Worm (Caenorhabditis elegans) whole organism, late embryonic: ENCODE results near the gene sdz-1.

Experiments
- C08G9.2 ChIP-seq: sonication (generic microtip); optimal IDR thresholded peaks from 2 replicates; lab custom pipeline; 2016; ENCODE audit warnings: mild to moderate bottlenecking, missing genetic modification characterization, moderate library complexity, missing compliant biosample characterization
- C38D4.7 ChIP-seq: fragments of 200-800 bp; sonication (Bioruptor generic); optimal IDR thresholded peaks from 2 replicates; lab custom pipeline; 2018; ENCODE audit warnings: mild to moderate bottlenecking, missing genetic modification characterization, moderate library complexity, missing compliant biosample characterization
- Y22D7AL.16 ChIP-seq: sonication (generic microtip); optimal IDR thresholded peaks from 2 replicates; lab custom pipeline; 2016; ENCODE audit warnings: missing genetic modification characterization, missing compliant biosample characterization
- ceh-18 ChIP-seq: sonication (generic microtip); optimal IDR thresholded peaks from 2 replicates; lab custom pipeline; 2016; ENCODE audit warnings: missing genetic modification characterization, missing compliant biosample characterization
- ceh-19 ChIP-seq: fragments of 200-800 bp; sonication (Bioruptor generic); optimal IDR thresholded peaks from 2 replicates; lab custom pipeline; 2018; ENCODE audit warnings: mild to moderate bottlenecking, missing genetic modification characterization, missing compliant biosample characterization
- ceh-22 ChIP-seq: sonication (generic microtip); optimal IDR thresholded peaks from 2 replicates; lab custom pipeline; 2017; ENCODE audit warnings: missing biosample characterization, missing genetic modification characterization
- ceh-24 ChIP-seq: sonication (generic microtip); optimal IDR thresholded peaks from 2 replicates; lab custom pipeline; 2016; ENCODE audit warnings: mild to moderate bottlenecking, missing genetic modification characterization, missing compliant biosample characterization
- ceh-48 ChIP-seq: sonication (generic microtip); optimal IDR thresholded peaks from 2 replicates; lab custom pipeline; 2016; ENCODE audit warnings: missing genetic modification characterization, inconsistent platforms, missing compliant biosample characterization
- che-1 ChIP-seq: sonication (generic microtip); optimal IDR thresholded peaks from 2 replicates; lab custom pipeline; 2016; ENCODE audit warnings: mild to moderate bottlenecking, missing genetic modification characterization, missing compliant biosample characterization
- dve-1 ChIP-seq: sonication (generic microtip); optimal IDR thresholded peaks from 2 replicates; lab custom pipeline; 2017; ENCODE audit warnings: antibody characterized with exemption, mild to moderate bottlenecking, missing genetic modification characterization, missing compliant biosample characterization
- elt-4 ChIP-seq: sonication (generic microtip); optimal IDR thresholded peaks from 2 replicates; lab custom pipeline; 2016; ENCODE audit warnings: missing genetic modification characterization, missing compliant biosample characterization
- ets-4 ChIP-seq: sonication (generic microtip); optimal IDR thresholded peaks from 2 replicates; lab custom pipeline; 2016; ENCODE audit warnings: missing genetic modification characterization, missing compliant biosample characterization
- eyg-1 ChIP-seq: sonication (generic microtip); optimal IDR thresholded peaks from 2 replicates; lab custom pipeline; 2016; ENCODE audit warnings: missing genotype, missing genetic modification characterization, missing compliant biosample characterization
- fax-1 ChIP-seq: sonication (generic microtip); optimal IDR thresholded peaks from 2 replicates; lab custom pipeline; 2016; ENCODE audit warnings: missing genotype, missing genetic modification characterization, missing compliant biosample characterization
- fkh-10 ChIP-seq: fragments of 150-350 bp; optimal IDR thresholded peaks from 2 replicates; lab custom pipeline; 2014; ENCODE audit warnings: missing biosample characterization, missing genetic modification reagents, missing genetic modification characterization
- fkh-6 ChIP-seq: sonication (generic microtip); optimal IDR thresholded peaks from 2 replicates; lab custom pipeline; 2016; ENCODE audit warnings: missing genetic modification characterization, missing compliant biosample characterization
- hlh-13 ChIP-seq: fragments of 200-800 bp; sonication (Bioruptor generic); optimal IDR thresholded peaks from 2 replicates; lab custom pipeline; 2018; ENCODE audit warnings: mild to moderate bottlenecking, missing genetic modification characterization, missing compliant biosample characterization
- hlh-15 ChIP-seq: sonication (generic microtip); optimal IDR thresholded peaks from 2 replicates; lab custom pipeline; 2016; ENCODE audit warnings: missing genetic modification characterization, missing compliant biosample characterization
- hlh-30 ChIP-seq: sonication (generic microtip); optimal IDR thresholded peaks from 2 replicates; lab custom pipeline; 2017; ENCODE audit warnings: antibody characterized with exemption, missing genetic modification characterization, missing compliant biosample characterization; ENCODE audit not compliant: insufficient read depth
- hlh-6 ChIP-seq: sonication (generic microtip); optimal IDR thresholded peaks from 2 replicates; lab custom pipeline; 2016; ENCODE audit warnings: missing genotype, missing genetic modification characterization, missing compliant biosample characterization
- lim-6 ChIP-seq: sonication (generic microtip); optimal IDR thresholded peaks from 2 replicates; lab custom pipeline; 2016; ENCODE audit warnings: missing genetic modification characterization, missing compliant biosample characterization
- lin-11 ChIP-seq: fragments of 200-800 bp; sonication (Bioruptor generic); optimal IDR thresholded peaks from 2 replicates; lab custom pipeline; 2018; ENCODE audit warnings: mild to moderate bottlenecking, missing genetic modification characterization, missing compliant biosample characterization
- madf-2 ChIP-seq: sonication (generic microtip); optimal IDR thresholded peaks from 2 replicates; lab custom pipeline; 2017; ENCODE audit warnings: missing genetic modification characterization, missing compliant biosample characterization
- mec-3 ChIP-seq: sonication (generic microtip); optimal IDR thresholded peaks from 2 replicates; lab custom pipeline; 2016; ENCODE audit warnings: borderline replicate concordance, missing genetic modification characterization, missing compliant biosample characterization
- nhr-11 ChIP-seq: fragments of 150-350 bp; optimal IDR thresholded peaks from 2 replicates; lab custom pipeline; 2014; ENCODE audit warnings: missing biosample characterization, missing genetic modification characterization
- nhr-232 ChIP-seq: sonication (generic microtip); optimal IDR thresholded peaks from 2 replicates; lab custom pipeline; 2016; ENCODE audit warnings: missing genetic modification characterization, missing compliant biosample characterization
- npax-4 ChIP-seq: sonication (generic microtip); optimal IDR thresholded peaks from 2 replicates; lab custom pipeline; 2016; ENCODE audit warnings: missing genetic modification characterization, missing compliant biosample characterization
- pag-3 ChIP-seq: sonication (generic microtip); optimal IDR thresholded peaks from 2 replicates; lab custom pipeline; 2016; ENCODE audit warnings: missing compliant biosample characterization, missing genetic modification characterization, borderline replicate concordance
- pat-9 ChIP-seq: fragments of 200-800 bp; sonication (Bioruptor generic); optimal IDR thresholded peaks from 2 replicates; lab custom pipeline; 2018; ENCODE audit warnings: mild to moderate bottlenecking, missing genetic modification characterization, moderate library complexity, missing compliant biosample characterization
- pax-1 ChIP-seq: fragments of 150-350 bp; optimal IDR thresholded peaks from 2 replicates; lab custom pipeline; 2014; ENCODE audit warnings: missing biosample characterization, missing genetic modification characterization
- pha-2 ChIP-seq: sonication (generic microtip); optimal IDR thresholded peaks from 2 replicates; lab custom pipeline; 2017; ENCODE audit warnings: mild to moderate bottlenecking, missing genetic modification characterization, missing compliant biosample characterization
- pqm-1 ChIP-seq: sonication (generic microtip); optimal IDR thresholded peaks from 2 replicates; lab custom pipeline; 2016; ENCODE audit warnings: missing genetic modification characterization, missing compliant biosample characterization
- pros-1 ChIP-seq: fragments of 150-350 bp; optimal IDR thresholded peaks from 2 replicates; lab custom pipeline; 2014; ENCODE audit warnings: missing biosample characterization, missing genetic modification reagents, missing genetic modification characterization
- rnt-1 ChIP-seq: sonication (generic microtip); optimal IDR thresholded peaks from 2 replicates; lab custom pipeline; 2016; ENCODE audit warnings: missing genetic modification characterization, missing compliant biosample characterization
- sdc-2 ChIP-seq: sonication (generic microtip); optimal IDR thresholded peaks from 2 replicates; lab custom pipeline; 2016; ENCODE audit warnings: missing genotype, missing genetic modification characterization, missing compliant biosample characterization
- sox-2 ChIP-seq: fragments of 200-800 bp; sonication (Bioruptor generic); IDR thresholded peaks from 2 replicates; pipeline ENCODE4 v1.3.6; 2022; ENCODE audit warnings: missing genetic modification reagents, missing genetic modification characterization, missing compliant biosample characterization
- sox-4 ChIP-seq: sonication (generic microtip); optimal IDR thresholded peaks from 2 replicates; lab custom pipeline; 2017; ENCODE audit warnings: mild to moderate bottlenecking, missing genetic modification characterization, inconsistent platforms, missing compliant biosample characterization
- syd-9 ChIP-seq: sonication (generic microtip); optimal IDR thresholded peaks from 2 replicates; lab custom pipeline; 2016; ENCODE audit warnings: mild to moderate bottlenecking, missing genetic modification characterization, moderate library complexity, missing compliant biosample characterization
- ttx-3 ChIP-seq: sonication (generic microtip); optimal IDR thresholded peaks from 2 replicates; lab custom pipeline; 2016; ENCODE audit warnings: missing genetic modification reagents, missing genetic modification characterization, missing compliant biosample characterization

sdz-1 gene

ce11 chrIII:8726019-8726894, 26.1 kb upstream of the sdz-1 start:
- no peak for TF ChIP-seq C08G9.2 (tag; lab: Kevin White, UChicago)
- no peak for TF ChIP-seq pag-3
- TF ChIP-seq madf-2 (tag; lab: Kevin White, UChicago), result no peak
- TF ChIP-seq hlh-30 (tag; lab: Kevin White, UChicago), result no peak
- TF ChIP-seq pat-9 (tag; lab: Kevin White, UChicago), result no peak
- no peak for TF ChIP-seq mec-3
- TF ChIP-seq, all 69 proteins: peak for 0

ce11 chrIII:8725224-8725623, 25.1 kb upstream of the sdz-1 start:
- TF ChIP-seq npax-4 (no peak), C38D4.7 (GFP tag; lab: Kevin White, UChicago) (no peak), fkh-6 (tag; lab: Kevin White, UChicago) (no peak), ceh-18 (tag; lab: Kevin White, UChicago) (no peak), pax-1 (tag; lab: Kevin White, UChicago) (no peak), pha-2 (tag; lab: Kevin White, UChicago) (no peak), syd-9 (no peak), eyg-1 (tag; lab: Kevin White, UChicago) (no peak), Y22D7AL.16 (tag; lab: Kevin White, UChicago) (no peak)
- TF ChIP-seq, all 69 proteins: peak for 0

ce11 chrIII:8719769-8720252, 19.7 kb upstream of the sdz-1 start, which contains the start of gene hipr-1:
TSS of gene hipr-1 (plus strand) at chrIII:8720202.
- TF ChIP-seq ceh-22 (tag; lab: Kevin White, UChicago) (no peak), hlh-15 (tag; lab: Kevin White, UChicago) (no peak), pqm-1 (tag; lab: Kevin White, UChicago) (no peak), ets-4 (tag; lab: Kevin White, UChicago) (no peak), hlh-6 (tag; lab: Kevin White, UChicago) (no peak), ceh-19 (no peak), sox-2 (GFP tag; lab: Robert Waterston, UW) (no peak), pha-2 (tag; lab: Kevin White, UChicago) (no peak), fax-1 (tag; lab: Kevin White, UChicago) (no peak), lin-11 (tag; lab: Kevin White, UChicago) (no peak), ttx-3 (tag; lab: Kevin White, UChicago) (no peak), dve-1 (tag; lab: Kevin White, UChicago) (no peak), fkh-10 (no peak), elt-4 (tag; lab: Kevin White, UChicago) (no peak), che-1 (tag; lab: Kevin White, UChicago) (no peak), sdc-2 (tag; lab: Kevin White, UChicago) (no peak)

ce11 chrIII:8719105-8719504, 19.0 kb upstream of the sdz-1 start:
- TF ChIP-seq nhr-232 (tag; lab: Kevin White, UChicago) (no peak), rnt-1 (tag; lab: Kevin White, UChicago) (no peak)

- TF ChIP-seq pros-1 (tag; lab: Kevin White, UChicago) (no peak), sox-4 (no peak), nhr-11 (tag; lab: Kevin White, UChicago) (no peak), ceh-48 (tag; lab: Kevin White, UChicago) (no peak), lim-6 (tag; lab: Kevin White, UChicago) (no peak), eyg-1 (tag; lab: Kevin White, UChicago) (no peak), ceh-24 (no peak), hlh-13 (GFP tag; lab: Kevin White, UChicago) (no peak)
Observed at ce11 chrIII:8718592-8718991, 18.5 kb upstream of the sdz-1 start.
